Worm (Caenorhabditis elegans) whole organism, young adult: ENCODE results near the gene C26B9.1.
A peak's percentile ranks its signal among the peaks of the same experiment; 100 is the strongest.

Source experiments
- B0019.2 ChIP-seq: fragments of 200-800 bp; sonication (Bioruptor generic); conservative IDR thresholded peaks from 2 replicates; pipeline ENCODE4 v1.3.6; 2022; ENCODE audit warnings: missing genetic modification reagents, missing genetic modification characterization, missing compliant biosample characterization
- D2030.7 ChIP-seq: fragments of 200-800 bp; sonication (Bioruptor generic); IDR thresholded peaks from 2 replicates; pipeline ENCODE4 v1.3.6; 2022; ENCODE audit warnings: missing genetic modification reagents, missing genetic modification characterization, missing compliant biosample characterization
- F37B4.10 ChIP-seq: fragments of 200-800 bp; sonication (Bioruptor generic); IDR thresholded peaks from 2 replicates; pipeline ENCODE4 v1.3.6; 2022; ENCODE audit warnings: missing genetic modification characterization, missing compliant biosample characterization
- F39B2.1 ChIP-seq: fragments of 200-800 bp; sonication (Bioruptor generic); IDR thresholded peaks from 2 replicates; pipeline ENCODE4 v1.3.6; 2022; ENCODE audit warnings: missing genetic modification reagents, missing genetic modification characterization, missing compliant biosample characterization
- F49E8.2 ChIP-seq: sonication (generic microtip); optimal IDR thresholded peaks from 3 replicates; lab custom pipeline; 2017; ENCODE audit warnings: missing genetic modification characterization, mild to moderate bottlenecking, missing compliant biosample characterization, antibody characterized with exemption, moderate library complexity; ENCODE audit not compliant: insufficient read depth
- F55B11.4 ChIP-seq: sonication (generic microtip); optimal IDR thresholded peaks from 2 replicates; lab custom pipeline; 2016; ENCODE audit warnings: missing compliant biosample characterization, missing genetic modification characterization, borderline replicate concordance; ENCODE audit not compliant: insufficient read depth
- K12H6.12 ChIP-seq: fragments of 200-800 bp; sonication (Bioruptor generic); optimal IDR thresholded peaks from 2 replicates; lab custom pipeline; 2018; ENCODE audit warnings: mild to moderate bottlenecking, missing genetic modification characterization, missing compliant biosample characterization
- T07F8.4 ChIP-seq: sonication (generic microtip); optimal IDR thresholded peaks from 2 replicates; lab custom pipeline; 2016; ENCODE audit warnings: mild to moderate bottlenecking, missing genetic modification characterization, moderate library complexity, missing compliant biosample characterization
- Y95B8A.8 ChIP-seq: fragments of 200-800 bp; sonication (Bioruptor generic); IDR thresholded peaks from 2 replicates; pipeline ENCODE4 v1.3.6; 2022; ENCODE audit warnings: missing genetic modification reagents, missing genetic modification characterization, missing compliant biosample characterization
- aptf-3 ChIP-seq: fragments of 200-800 bp; sonication (Bioruptor generic); IDR thresholded peaks from 2 replicates; pipeline ENCODE4 v1.3.6; 2022; ENCODE audit warnings: missing genetic modification characterization, missing compliant biosample characterization
- attf-6 ChIP-seq: fragments of 200-800 bp; sonication (Bioruptor generic); IDR thresholded peaks from 2 replicates; pipeline ENCODE4 v1.3.6; 2022; ENCODE audit warnings: missing genetic modification reagents, missing genetic modification characterization, missing compliant biosample characterization
- ceh-27 ChIP-seq: fragments of 200-800 bp; sonication (Bioruptor generic); optimal IDR thresholded peaks from 2 replicates; lab custom pipeline; 2018; ENCODE audit warnings: mild to moderate bottlenecking, missing genetic modification characterization, moderate library complexity, missing compliant biosample characterization
- ceh-40 ChIP-seq: fragments of 200-800 bp; sonication (Bioruptor generic); IDR thresholded peaks from 2 replicates; pipeline ENCODE4 v1.3.6; 2022; ENCODE audit warnings: missing genetic modification characterization, missing compliant biosample characterization
- chd-7 ChIP-seq: sonication (generic microtip); optimal IDR thresholded peaks from 2 replicates; lab custom pipeline; 2016; ENCODE audit warnings: mild to moderate bottlenecking, missing genetic modification characterization, moderate library complexity, missing compliant biosample characterization
- die-1 ChIP-seq: sonication (generic microtip); optimal IDR thresholded peaks from 2 replicates; lab custom pipeline; 2016; ENCODE audit warnings: missing genotype, mild to moderate bottlenecking, missing genetic modification characterization, missing compliant biosample characterization
- dox-1 ChIP-seq: fragments of 200-800 bp; sonication (Bioruptor generic); IDR thresholded peaks from 2 replicates; pipeline ENCODE4 v1.3.6; 2022; ENCODE audit warnings: missing genetic modification reagents, missing genetic modification characterization, missing compliant biosample characterization
- dpl-1 ChIP-seq: fragments of 150-350 bp; optimal IDR thresholded peaks from 2 replicates; lab custom pipeline; 2014; ENCODE audit warnings: missing biosample characterization, missing genetic modification reagents, missing genetic modification characterization
- efl-1 ChIP-seq: fragments of 150-350 bp; optimal IDR thresholded peaks from 2 replicates; lab custom pipeline; 2014; ENCODE audit warnings: missing biosample characterization, missing genetic modification reagents, missing genetic modification characterization
- egl-18 ChIP-seq: fragments of 200-800 bp; sonication (Bioruptor generic); IDR thresholded peaks from 2 replicates; pipeline ENCODE4 v1.3.6; 2022; ENCODE audit warnings: missing genetic modification reagents, missing genetic modification characterization, missing compliant biosample characterization
- ets-4 ChIP-seq: fragments of 200-800 bp; sonication (Bioruptor generic); optimal IDR thresholded peaks from 2 replicates; lab custom pipeline; 2018; ENCODE audit warnings: mild to moderate bottlenecking, missing genetic modification characterization, missing compliant biosample characterization
- fkh-3 ChIP-seq: sonication (generic microtip); optimal IDR thresholded peaks from 2 replicates; lab custom pipeline; 2016; ENCODE audit warnings: mild to moderate bottlenecking, missing genetic modification characterization, missing compliant biosample characterization
- gei-17 ChIP-seq: fragments of 200-800 bp; sonication (Bioruptor generic); optimal IDR thresholded peaks from 2 replicates; lab custom pipeline; 2018; ENCODE audit warnings: mild to moderate bottlenecking, missing genetic modification characterization, missing compliant biosample characterization
- hlh-26 ChIP-seq: fragments of 200-800 bp; sonication (Bioruptor generic); conservative IDR thresholded peaks from 2 replicates; pipeline ENCODE4 v1.3.6; 2022; ENCODE audit warnings: missing genetic modification reagents, missing genetic modification characterization, missing compliant biosample characterization
- hrde-1 ChIP-seq: sonication (generic microtip); optimal IDR thresholded peaks from 2 replicates; lab custom pipeline; 2016; ENCODE audit warnings: missing genetic modification characterization, mild to moderate bottlenecking, missing compliant biosample characterization, moderate library complexity, missing genotype, missing genetic modification reagents, borderline replicate concordance
- lin-26 ChIP-seq: fragments of 200-800 bp; sonication (Bioruptor generic); IDR thresholded peaks from 2 replicates; pipeline ENCODE4 v1.3.6; 2022; ENCODE audit warnings: missing genetic modification reagents, missing genetic modification characterization, missing compliant biosample characterization
- lin-54 ChIP-seq: fragments of 200-800 bp; sonication (Bioruptor generic); optimal IDR thresholded peaks from 2 replicates; lab custom pipeline; 2018; ENCODE audit warnings: mild to moderate bottlenecking, missing genetic modification characterization, missing compliant biosample characterization
- lsl-1 ChIP-seq: fragments of 200-800 bp; sonication (Bioruptor generic); optimal IDR thresholded peaks from 2 replicates; lab custom pipeline; 2018; ENCODE audit warnings: mild to moderate bottlenecking, missing genetic modification characterization, moderate library complexity, missing compliant biosample characterization
- madf-6 ChIP-seq: fragments of 200-800 bp; sonication (Bioruptor generic); IDR thresholded peaks from 2 replicates; pipeline ENCODE4 v1.3.6; 2022; ENCODE audit warnings: missing genetic modification reagents, missing genetic modification characterization, missing compliant biosample characterization
- mcd-1 ChIP-seq: fragments of 200-800 bp; sonication (Bioruptor generic); IDR thresholded peaks from 2 replicates; pipeline ENCODE4 v1.3.6; 2022; ENCODE audit warnings: missing genetic modification reagents, missing genetic modification characterization, missing compliant biosample characterization
- nhr-80 ChIP-seq: sonication (generic microtip); optimal IDR thresholded peaks from 2 replicates; lab custom pipeline; 2016; ENCODE audit warnings: missing genetic modification characterization, missing compliant biosample characterization
- rec-8 ChIP-seq, 2 experiments: sonication (generic microtip); optimal IDR thresholded peaks; 2 replicates each; lab custom pipeline; 2016; ENCODE audit warnings: mild to moderate bottlenecking in 2 of 2, missing genetic modification characterization in 2 of 2, missing genetic modification reagents in 2 of 2, missing genotype in 2 of 2, missing biosample characterization in 1 of 2, missing compliant biosample characterization in 1 of 2, moderate library complexity in 1 of 2
- sea-2 ChIP-seq: fragments of 200-800 bp; sonication (Bioruptor generic); IDR thresholded peaks from 2 replicates; pipeline ENCODE4 v1.3.6; 2022; ENCODE audit warnings: missing genetic modification characterization, missing compliant biosample characterization
- snpc-1.3 ChIP-seq: sonication (generic microtip); optimal IDR thresholded peaks from 2 replicates; lab custom pipeline; 2017; ENCODE audit warnings: missing genetic modification characterization, mild to moderate bottlenecking, missing compliant biosample characterization, antibody characterized with exemption, moderate library complexity, missing genotype, missing genetic modification reagents; ENCODE audit not compliant: insufficient read depth
- snpc-3.4 ChIP-seq: sonication (generic microtip); optimal IDR thresholded peaks from 2 replicates; lab custom pipeline; 2017; ENCODE audit warnings: missing genetic modification characterization, mild to moderate bottlenecking, missing compliant biosample characterization, antibody characterized with exemption, moderate library complexity, missing genotype, missing genetic modification reagents
- snpc-4 ChIP-seq, 5 experiments: fragments of 150-350 bp in 1 of 5; sonication (generic microtip) in 4 of 5; optimal IDR thresholded peaks; 2 replicates each; lab custom pipeline; 2014 to 2018; ENCODE audit warnings: missing genetic modification characterization in 5 of 5, missing biosample characterization in 3 of 5, antibody characterized with exemption in 2 of 5, mild to moderate bottlenecking in 2 of 5, missing compliant biosample characterization in 2 of 5, missing genotype in 2 of 5, moderate library complexity in 2 of 5, missing genetic modification reagents in 1 of 5
- somi-1 ChIP-seq: fragments of 200-800 bp; sonication (Bioruptor generic); optimal IDR thresholded peaks from 2 replicates; lab custom pipeline; 2018; ENCODE audit warnings: mild to moderate bottlenecking, missing genetic modification characterization, missing compliant biosample characterization
- tbp1 ChIP-seq: fragments of 200-800 bp; sonication (Bioruptor generic); optimal IDR thresholded peaks from 2 replicates; lab custom pipeline; 2018; ENCODE audit warnings: mild to moderate bottlenecking, missing genetic modification characterization, missing compliant biosample characterization
- tlf-1 ChIP-seq: fragments of 200-800 bp; sonication (Bioruptor generic); optimal IDR thresholded peaks from 2 replicates; lab custom pipeline; 2018; ENCODE audit warnings: mild to moderate bottlenecking, missing genetic modification characterization, missing compliant biosample characterization

Gene C26B9.1

DNA sequence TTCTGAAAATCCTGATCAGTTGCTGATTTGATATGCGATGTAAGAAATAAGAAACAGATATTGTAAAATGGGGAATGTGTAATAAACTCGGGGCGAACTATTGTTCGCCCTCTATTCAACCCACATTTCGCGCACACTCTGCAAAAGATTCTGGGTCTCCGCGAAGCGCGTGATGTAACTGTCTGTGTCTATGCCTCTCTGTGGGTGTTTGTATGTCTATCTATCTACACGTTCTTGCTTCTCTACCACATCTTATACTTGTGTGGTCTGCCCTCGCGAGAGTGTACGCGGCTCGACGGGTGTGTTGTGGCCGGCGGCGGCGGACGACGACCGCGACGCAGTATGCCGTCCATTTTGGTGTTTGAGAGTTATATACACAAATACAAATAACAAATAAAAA, 7.9 kb upstream of the C26B9.1 start (continued):
- no peak for TF ChIP-seq snpc-4 (GFP tag; optimal IDR thresholded peaks at IDR 0.05; lab: Kevin White, UChicago)
- peak in 2 of 4 experiments; percentile 17 to 40 for TF ChIP-seq snpc-4 (tag; optimal IDR thresholded peaks at IDR 0.05; lab: Kevin White, UChicago)
- TF ChIP-seq dox-1 (GFP tag; lab: Robert Waterston, UW) = no peak; the same call in 1 of the 2 replicates
- no peak for TF ChIP-seq lsl-1 (GFP tag; lab: Kevin White, UChicago)
- no peak for TF ChIP-seq rec-8 (tag; optimal IDR thresholded peaks at IDR 0.05; lab: Kevin White, UChicago)
- no peak for TF ChIP-seq D2030.7
- no peak for TF ChIP-seq madf-6 (GFP tag; lab: Robert Waterston, UW)
- TF ChIP-seq somi-1 (GFP tag; lab: Kevin White, UChicago) = no peak
- peak; percentile 73 for TF ChIP-seq ceh-27 (GFP tag; lab: Kevin White, UChicago)
- TF ChIP-seq F37B4.10 (GFP tag; lab: Robert Waterston, UW) = no peak
- TF ChIP-seq fkh-3 (tag; lab: Kevin White, UChicago) = no peak
- TF ChIP-seq Y95B8A.8 (GFP tag; lab: Robert Waterston, UW) = no peak
- TF ChIP-seq attf-6 = no peak
- TF ChIP-seq tbp1 (GFP tag; lab: Kevin White, UChicago) = no peak
- TF ChIP-seq T07F8.4 (tag; lab: Kevin White, UChicago) = no peak
- no peak for TF ChIP-seq lin-54
- no peak for TF ChIP-seq snpc-1.3 (tag; lab: Kevin White, UChicago)
- TF ChIP-seq K12H6.12 (tag; lab: Kevin White, UChicago) = peak; percentile 47
- TF ChIP-seq gei-17 = no peak
- TF ChIP-seq ets-4 (GFP tag; lab: Kevin White, UChicago) = no peak
- TF ChIP-seq hrde-1 (tag; lab: Kevin White, UChicago) = no peak
- no peak for TF ChIP-seq F39B2.1
- TF ChIP-seq efl-1 (GFP tag; lab: Kevin White, UChicago) = no peak
- TF ChIP-seq mcd-1 (GFP tag; lab: Robert Waterston, UW) = no peak
- TF ChIP-seq tlf-1 (GFP tag; lab: Kevin White, UChicago) = no peak
- TF ChIP-seq dpl-1 = no peak
- TF ChIP-seq B0019.2 (GFP tag; lab: Robert Waterston, UW) = no peak

ce11 chrX:5337959-5338358, 6.4 kb upstream of the C26B9.1 start, which contains the start of gene C26B9.3:
TSS of gene C26B9.3 (plus strand) at chrX:5338301.
- TF ChIP-seq ceh-40 (GFP tag; lab: Robert Waterston, UW) = no peak
- TF ChIP-seq lsl-1 (GFP tag; lab: Kevin White, UChicago) = no peak
- TF ChIP-seq die-1 (tag; lab: Kevin White, UChicago) = no peak
- TF ChIP-seq lin-26 = no peak
- no peak for TF ChIP-seq F55B11.4 (tag; lab: Kevin White, UChicago)
- no peak for TF ChIP-seq K12H6.12 (tag; lab: Kevin White, UChicago)
- no peak for TF ChIP-seq sea-2 (GFP tag; lab: Robert Waterston, UW)
- TF ChIP-seq aptf-3 = no peak
- no peak for TF ChIP-seq nhr-80
- TF ChIP-seq B0019.2 (GFP tag; lab: Robert Waterston, UW) = no peak
- no peak for TF ChIP-seq egl-18 (GFP tag; lab: Robert Waterston, UW)
- TF ChIP-seq snpc-1.3 (tag; lab: Kevin White, UChicago) = no peak
- TF ChIP-seq hlh-26 (GFP tag; lab: Robert Waterston, UW) = no peak
- TF ChIP-seq ceh-27 (GFP tag; lab: Kevin White, UChicago) = no peak
- TF ChIP-seq F49E8.2 = no peak
- TF ChIP-seq lin-54 = no peak
- TF ChIP-seq snpc-3.4 (tag; lab: Kevin White, UChicago) = no peak
- no peak for TF ChIP-seq chd-7
